Worm (Caenorhabditis elegans): Measurements from ENCODE around the gene Y39A1A.3.
A peak's percentile ranks its signal among the peaks of the same experiment; 100 is the strongest.

ce11 chrIII:10624564-10624963, 28.3 kb upstream of the Y39A1A.3 start:
- peak; percentile 35 for TF ChIP-seq lin-13 (tag; optimal IDR thresholded peaks at IDR 0.05)
- TF ChIP-seq snpc-4 (tag; optimal IDR thresholded peaks at IDR 0.05), result no peak
- TF ChIP-seq ces-1 (GFP tag; optimal IDR thresholded peaks at IDR 0.05), result no peak
- TF ChIP-seq nhr-28 (tag; optimal IDR thresholded peaks at IDR 0.05), result no peak
- TF ChIP-seq mab-5 (tag; optimal IDR thresholded peaks at IDR 0.05), result no peak
- no peak for TF ChIP-seq nhr-2 (tag; optimal IDR thresholded peaks at IDR 0.05)
- peak; percentile 86 for TF ChIP-seq M03D4.4 (tag; optimal IDR thresholded peaks at IDR 0.05)
- peak; percentile 74 for TF ChIP-seq ceh-83 (GFP tag; optimal IDR thresholded peaks at IDR 0.05)
